Fruit fly (Drosophila melanogaster) whole organism, prepupa: Measurements from ENCODE around the gene CG6974.

Source experiments
- Blimp-1 ChIP-seq: fragments of 200-800 bp; sonication (Bioruptor generic); optimal IDR thresholded peaks from 3 replicates; lab custom pipeline; 2017; ENCODE audit warnings: missing biosample characterization, missing genetic modification characterization, mild to moderate bottlenecking, moderate library complexity, missing genetic modification reagents
- CG10631 ChIP-seq: fragments of 200-800 bp; sonication (Bioruptor generic); optimal IDR thresholded peaks from 2 replicates; lab custom pipeline; 2016; ENCODE audit warnings: missing biosample characterization, missing genetic modification characterization
- CG11762 ChIP-seq: fragments of 200-800 bp; sonication (Bioruptor generic); optimal IDR thresholded peaks from 3 replicates; lab custom pipeline; 2016; ENCODE audit warnings: missing biosample characterization, missing genetic modification characterization; ENCODE audit not compliant: insufficient read depth
- CG11902 ChIP-seq: fragments of 200-800 bp; sonication (Bioruptor generic); optimal IDR thresholded peaks from 3 replicates; lab custom pipeline; 2016; ENCODE audit warnings: missing biosample characterization, missing genetic modification characterization
- CG15336 ChIP-seq: fragments of 200-800 bp; sonication (Bioruptor generic); IDR thresholded peaks from 2 replicates; pipeline ENCODE4 v1.3.6; 2022; ENCODE audit warnings: missing biosample characterization, missing genetic modification characterization
- CG16779 ChIP-seq: fragments of 200-800 bp; sonication (Bioruptor generic); optimal IDR thresholded peaks from 3 replicates; lab custom pipeline; 2017; ENCODE audit warnings: missing biosample characterization, mild to moderate bottlenecking, missing genetic modification characterization
- CG3032 ChIP-seq: fragments of 200-800 bp; optimal IDR thresholded peaks from 2 replicates; lab custom pipeline; 2019; ENCODE audit warnings: missing biosample characterization, mild to moderate bottlenecking, missing genetic modification characterization, moderate library complexity
- CG31627 ChIP-seq: fragments of 200-800 bp; sonication (Bioruptor generic); optimal IDR thresholded peaks from 3 replicates; lab custom pipeline; 2016; ENCODE audit warnings: missing biosample characterization, missing genetic modification characterization
- CG32006 ChIP-seq: fragments of 200-800 bp; sonication (Bioruptor generic); optimal IDR thresholded peaks from 3 replicates; lab custom pipeline; 2017; ENCODE audit warnings: missing biosample characterization, mild to moderate bottlenecking, missing genetic modification characterization
- CG34406 ChIP-seq: fragments of 200-800 bp; sonication (Bioruptor generic); optimal IDR thresholded peaks from 3 replicates; lab custom pipeline; 2016; ENCODE audit warnings: missing biosample characterization, missing genetic modification characterization
- CG3919 ChIP-seq: fragments of 200-800 bp; sonication (Bioruptor generic); optimal IDR thresholded peaks from 3 replicates; lab custom pipeline; 2016; ENCODE audit warnings: missing biosample characterization, missing genetic modification characterization
- CG4318 ChIP-seq: fragments of 200-800 bp; sonication (Bioruptor generic); optimal IDR thresholded peaks from 3 replicates; lab custom pipeline; 2017; ENCODE audit warnings: missing biosample characterization, mild to moderate bottlenecking, missing genetic modification characterization
- CG6163 ChIP-seq: fragments of 200-800 bp; sonication (Bioruptor generic); IDR thresholded peaks from 3 replicates; pipeline ENCODE4 v1.3.6; 2022; ENCODE audit warnings: missing biosample characterization, missing genetic modification characterization
- CG6276 ChIP-seq: fragments of 200-800 bp; sonication (Bioruptor generic); optimal IDR thresholded peaks from 2 replicates; lab custom pipeline; 2017; ENCODE audit warnings: missing biosample characterization, mild to moderate bottlenecking, missing genetic modification characterization
- CG6792 ChIP-seq: fragments of 200-800 bp; sonication (Bioruptor generic); optimal IDR thresholded peaks from 3 replicates; lab custom pipeline; 2016; ENCODE audit warnings: missing biosample characterization, missing genetic modification characterization
- CG6808 ChIP-seq: fragments of 200-800 bp; sonication (Bioruptor generic); optimal IDR thresholded peaks from 3 replicates; lab custom pipeline; 2017; ENCODE audit warnings: missing biosample characterization, missing genetic modification characterization, mild to moderate bottlenecking, moderate library complexity, missing genetic modification reagents
- CG6854 ChIP-seq: fragments of 200-800 bp; sonication (Bioruptor generic); optimal IDR thresholded peaks from 2 replicates; lab custom pipeline; 2017; ENCODE audit warnings: missing biosample characterization, mild to moderate bottlenecking, missing genetic modification characterization
- CG7368 ChIP-seq: fragments of 200-800 bp; sonication (Bioruptor generic); optimal IDR thresholded peaks from 3 replicates; lab custom pipeline; 2016; ENCODE audit warnings: missing biosample characterization, missing genetic modification characterization
- CG8319 ChIP-seq: fragments of 200-800 bp; sonication (Bioruptor generic); optimal IDR thresholded peaks from 3 replicates; lab custom pipeline; 2016; ENCODE audit warnings: missing biosample characterization, missing genetic modification characterization
- CG8632 ChIP-seq: fragments of 200-800 bp; sonication (Bioruptor generic); optimal IDR thresholded peaks from 3 replicates; lab custom pipeline; 2016; ENCODE audit warnings: missing biosample characterization, missing genetic modification characterization
- CG9139 ChIP-seq: fragments of 200-800 bp; sonication (Bioruptor generic); optimal IDR thresholded peaks from 3 replicates; lab custom pipeline; 2017; ENCODE audit warnings: missing biosample characterization, mild to moderate bottlenecking, missing genetic modification characterization
- Eip75B ChIP-seq: fragments of 200-800 bp; sonication (Bioruptor generic); optimal IDR thresholded peaks from 3 replicates; lab custom pipeline; 2016; ENCODE audit warnings: missing biosample characterization, missing genetic modification characterization
- Eip78C ChIP-seq: fragments of 200-800 bp; sonication (Bioruptor generic); peaks from one replicate; lab custom pipeline; 2016; ENCODE audit warnings: missing biosample characterization, missing genetic modification characterization
- Ets21C ChIP-seq: fragments of 200-800 bp; sonication (Bioruptor generic); optimal IDR thresholded peaks from 3 replicates; lab custom pipeline; 2016; ENCODE audit warnings: missing biosample characterization, missing genetic modification characterization
- Gug ChIP-seq: fragments of 200-800 bp; sonication (Bioruptor generic); IDR thresholded peaks from 2 replicates; pipeline ENCODE4 v1.3.6; 2022; ENCODE audit warnings: missing biosample characterization, missing genetic modification characterization
- Hr38 ChIP-seq: sonication (Bioruptor generic); optimal IDR thresholded peaks from 2 replicates; lab custom pipeline; 2016; ENCODE audit warnings: missing biosample characterization, missing genetic modification characterization
- Hr39 ChIP-seq: fragments of 200-800 bp; sonication (Bioruptor generic); optimal IDR thresholded peaks from 2 replicates; lab custom pipeline; 2016; ENCODE audit warnings: missing biosample characterization, missing genetic modification characterization
- OdsH ChIP-seq: fragments of 200-800 bp; sonication (Bioruptor generic); optimal IDR thresholded peaks from 3 replicates; lab custom pipeline; 2016; ENCODE audit warnings: missing biosample characterization, missing genetic modification characterization
- Sox102F ChIP-seq: fragments of 200-800 bp; sonication (Bioruptor generic); optimal IDR thresholded peaks from 2 replicates; lab custom pipeline; 2016; ENCODE audit warnings: missing biosample characterization, mild to moderate bottlenecking, missing genetic modification characterization
- Sox15 ChIP-seq: fragments of 200-800 bp; sonication (Bioruptor generic); optimal IDR thresholded peaks from 3 replicates; lab custom pipeline; 2016; ENCODE audit warnings: missing biosample characterization, missing genetic modification characterization
- achi ChIP-seq: fragments of 200-800 bp; sonication (Bioruptor generic); optimal IDR thresholded peaks from 3 replicates; lab custom pipeline; 2016; ENCODE audit warnings: missing biosample characterization, missing genetic modification characterization
- acj6 ChIP-seq: fragments of 200-800 bp; sonication (Bioruptor generic); optimal IDR thresholded peaks from 3 replicates; lab custom pipeline; 2016; ENCODE audit warnings: missing biosample characterization, missing genetic modification characterization
- cyc ChIP-seq: fragments of 200-800 bp; sonication (Bioruptor generic); optimal IDR thresholded peaks from 3 replicates; lab custom pipeline; 2016; ENCODE audit warnings: missing biosample characterization, missing genetic modification characterization
- dac ChIP-seq: fragments of 200-800 bp; sonication (Bioruptor generic); optimal IDR thresholded peaks from 2 replicates; lab custom pipeline; 2017; ENCODE audit warnings: missing biosample characterization, mild to moderate bottlenecking, missing genetic modification characterization
- eg ChIP-seq: fragments of 200-800 bp; sonication (Bioruptor generic); IDR thresholded peaks from 3 replicates; pipeline ENCODE4 v1.3.6; 2022; ENCODE audit warnings: missing biosample characterization, missing genetic modification characterization
- esn ChIP-seq: fragments of 200-800 bp; sonication (Bioruptor generic); optimal IDR thresholded peaks from 2 replicates; lab custom pipeline; 2016; ENCODE audit warnings: missing biosample characterization, mild to moderate bottlenecking, missing genetic modification characterization, moderate library complexity
- fd59A ChIP-seq: fragments of 200-800 bp; sonication (Bioruptor generic); optimal IDR thresholded peaks from 2 replicates; lab custom pipeline; 2017; ENCODE audit warnings: missing biosample characterization, mild to moderate bottlenecking, missing genetic modification characterization, missing genetic modification reagents
- fd85E ChIP-seq: fragments of 200-800 bp; sonication (Bioruptor generic); optimal IDR thresholded peaks from 3 replicates; lab custom pipeline; 2016; ENCODE audit warnings: missing biosample characterization, missing genetic modification characterization
- lz ChIP-seq: fragments of 200-800 bp; sonication (Bioruptor generic); optimal IDR thresholded peaks from 3 replicates; lab custom pipeline; 2016; ENCODE audit warnings: missing biosample characterization, missing genetic modification characterization
- net ChIP-seq: fragments of 200-800 bp; sonication (Bioruptor generic); optimal IDR thresholded peaks from 3 replicates; lab custom pipeline; 2016; ENCODE audit warnings: missing biosample characterization, missing genetic modification characterization
- salr ChIP-seq, 2 experiments: fragments of 200-800 bp; sonication (Bioruptor generic); optimal IDR thresholded peaks; 3 replicates each; lab custom pipeline; 2016 to 2018; ENCODE audit warnings: missing biosample characterization in 2 of 2, missing genetic modification characterization in 2 of 2, mild to moderate bottlenecking in 1 of 2
- spab ChIP-seq: fragments of 200-800 bp; sonication (Bioruptor generic); optimal IDR thresholded peaks from 2 replicates; lab custom pipeline; 2017; ENCODE audit warnings: missing biosample characterization, mild to moderate bottlenecking, missing genetic modification characterization, missing genetic modification reagents
- ss ChIP-seq, 2 experiments: fragments of 200-800 bp; sonication (Bioruptor generic); optimal IDR thresholded peaks; 2 replicates in 1 of 2; 3 replicates in 1 of 2; lab custom pipeline; 2017 to 2018; ENCODE audit warnings: mild to moderate bottlenecking in 2 of 2, missing biosample characterization in 2 of 2, missing genetic modification characterization in 2 of 2, moderate library complexity in 1 of 2
- svp ChIP-seq: fragments of 200-800 bp; sonication (Bioruptor generic); peaks from one replicate; lab custom pipeline; 2016; ENCODE audit warnings: missing biosample characterization, missing genetic modification characterization
- topi ChIP-seq: fragments of 200-800 bp; sonication (Bioruptor generic); optimal IDR thresholded peaks from 3 replicates; lab custom pipeline; 2016; ENCODE audit warnings: missing biosample characterization, missing genetic modification characterization
- vri ChIP-seq: fragments of 200-800 bp; sonication (Bioruptor generic); optimal IDR thresholded peaks from 3 replicates; lab custom pipeline; 2016; ENCODE audit warnings: missing biosample characterization, mild to moderate bottlenecking, missing genetic modification characterization

CG6974 gene

dm6 chr3R:15119730-15120129 is 40.6 kb upstream of the CG6974 start:
- no peak for TF ChIP-seq Sox102F (GFP tag; lab: Kevin White, UChicago)
- no peak for TF ChIP-seq Ets21C
- no peak for TF ChIP-seq CG8632 (GFP tag; lab: Kevin White, UChicago)
- no peak for TF ChIP-seq achi
- no peak for TF ChIP-seq CG6854 (GFP tag; lab: Kevin White, UChicago)
- no peak for TF ChIP-seq lz
- no peak for TF ChIP-seq CG34406
- peak; percentile 1 for TF ChIP-seq CG3919 (GFP tag; lab: Kevin White, UChicago)
- no peak for TF ChIP-seq CG11902
- peak; percentile 38 for TF ChIP-seq Eip78C (GFP tag; lab: Kevin White, UChicago)
- no peak for TF ChIP-seq topi (GFP tag; lab: Kevin White, UChicago)
- TF ChIP-seq CG15336 (GFP tag; lab: Robert Waterston, UW): no peak
- no peak for TF ChIP-seq Eip75B
- no peak for TF ChIP-seq ss (GFP tag; optimal IDR thresholded peaks at IDR 0.05; lab: Kevin White, UChicago)

- peak; percentile 55 for TF ChIP-seq Eip78C (GFP tag; lab: Kevin White, UChicago)
- TF ChIP-seq dac: no peak
- peak; percentile 25; the same call in 1 of the 2 replicates for TF ChIP-seq Gug (GFP tag; lab: Robert Waterston, UW)
- TF ChIP-seq CG32006: peak; percentile 19
- TF ChIP-seq, all 60 proteins: peak for 3
Observed at dm6 chr3R:15117765-15118164, 38.7 kb upstream of the CG6974 start.

- TF ChIP-seq esn (GFP tag; lab: Kevin White, UChicago) (peak; percentile 23), Ets21C (no peak), net (GFP tag; lab: Kevin White, UChicago) (peak; percentile 78), salr (GFP tag; optimal IDR thresholded peaks at IDR 0.05; lab: Kevin White, UChicago) (peak; percentile 37 to 93), Sox15 (GFP tag; lab: Kevin White, UChicago) (peak; percentile 58), CG8632 (GFP tag; lab: Kevin White, UChicago) (peak; percentile 62), vri (GFP tag; lab: Kevin White, UChicago) (no peak), CG10631 (GFP tag; lab: Kevin White, UChicago) (peak; percentile 77), fd85E (no peak), achi (peak; percentile 77), CG6854 (GFP tag; lab: Kevin White, UChicago) (no peak), cyc (peak; percentile 53), OdsH (peak; percentile 77), spab (GFP tag; lab: Kevin White, UChicago) (peak; percentile 82), CG6808 (GFP tag; lab: Kevin White, UChicago) (peak; percentile 81), acj6 (GFP tag; lab: Kevin White, UChicago) (peak; percentile 66), CG3032 (tag; lab: Kevin White, UChicago) (peak; percentile 71), CG31627 (GFP tag; lab: Kevin White, UChicago) (peak; percentile 13), lz (peak; percentile 22), CG8319 (GFP tag; lab: Kevin White, UChicago) (peak; percentile 59), CG6792 (GFP tag; lab: Kevin White, UChicago) (peak; percentile 59), CG6276 (GFP tag; lab: Kevin White, UChicago) (peak; percentile 87), svp (GFP tag; lab: Kevin White, UChicago) (peak; percentile 65), CG3919 (GFP tag; lab: Kevin White, UChicago) (peak; percentile 77), Gug (GFP tag; lab: Robert Waterston, UW) (peak; percentile 60), CG9139 (GFP tag; lab: Kevin White, UChicago) (peak; percentile 41), CG32006 (peak; percentile 96), Blimp-1 (GFP tag; lab: Kevin White, UChicago) (no peak), CG6163 (GFP tag; lab: Robert Waterston, UW) (peak; percentile 58; the same call in 2 of the 3 replicates), fd59A (peak; percentile 82), topi (GFP tag; lab: Kevin White, UChicago) (peak; percentile 57), CG7368 (peak; percentile 61), Hr38 (GFP tag; lab: Kevin White, UChicago) (no peak), Hr39 (GFP tag; lab: Kevin White, UChicago) (peak; percentile 34), CG11762 (GFP tag; lab: Kevin White, UChicago) (peak; percentile 69), CG16779 (tag; lab: Kevin White, UChicago) (peak; percentile 67), eg (GFP tag; lab: Robert Waterston, UW) (peak; percentile 53; the same call in 2 of the 3 replicates), Sox102F (GFP tag; lab: Kevin White, UChicago) (no peak), CG4318 (GFP tag; lab: Kevin White, UChicago) (peak; percentile 88)
Observed at dm6 chr3R:15114465-15115228, 35.6 kb upstream of the CG6974 start.
